Worm (Caenorhabditis elegans) whole organism, L3 larva: ENCODE measurements around the gene B0554.4.

Source experiments
- ama-1 ChIP-seq: fragments of 150-350 bp; optimal IDR thresholded peaks from 2 replicates; lab custom pipeline; 2018
- ceh-28 ChIP-seq: fragments of 150-350 bp; optimal IDR thresholded peaks from 2 replicates; lab custom pipeline; 2014; ENCODE audit warnings: missing biosample characterization, missing genetic modification reagents, missing genetic modification characterization
- ceh-9 ChIP-seq: sonication (generic microtip); optimal IDR thresholded peaks from 2 replicates; lab custom pipeline; 2018; ENCODE audit warnings: missing biosample characterization, missing genetic modification characterization
- eor-1 ChIP-seq, 2 experiments: fragments of 150-350 bp; optimal IDR thresholded peaks; 2 replicates each; lab custom pipeline; 2014 to 2018; ENCODE audit warnings: missing biosample characterization in 2 of 2, missing genetic modification characterization in 2 of 2
- fkh-2 ChIP-seq: fragments of 150-350 bp; optimal IDR thresholded peaks from 2 replicates; lab custom pipeline; 2014; ENCODE audit warnings: missing biosample characterization, missing genetic modification reagents, missing genetic modification characterization
- jun-1 ChIP-seq: fragments of 150-350 bp; optimal IDR thresholded peaks from 2 replicates; lab custom pipeline; 2014; ENCODE audit warnings: missing biosample characterization, missing genetic modification reagents, missing genetic modification characterization
- lin-15B ChIP-seq: fragments of 150-350 bp; optimal IDR thresholded peaks from 2 replicates; lab custom pipeline; 2014; ENCODE audit warnings: missing biosample characterization, missing genetic modification characterization
- mdl-1 ChIP-seq: fragments of 150-350 bp; optimal IDR thresholded peaks from 2 replicates; lab custom pipeline; 2014; ENCODE audit warnings: missing biosample characterization, missing genetic modification characterization
- nfya-1 ChIP-seq: sonication (generic microtip); optimal IDR thresholded peaks from 2 replicates; lab custom pipeline; 2017; ENCODE audit warnings: missing genetic modification characterization, mild to moderate bottlenecking, missing compliant biosample characterization, antibody characterized with exemption, moderate library complexity; ENCODE audit not compliant: insufficient read depth
- nhr-11 ChIP-seq: fragments of 150-350 bp; optimal IDR thresholded peaks from 2 replicates; lab custom pipeline; 2014; ENCODE audit warnings: missing biosample characterization, missing genetic modification characterization
- nhr-23 ChIP-seq: fragments of 150-350 bp; optimal IDR thresholded peaks from 2 replicates; lab custom pipeline; 2014; ENCODE audit warnings: missing biosample characterization, missing genetic modification reagents, missing genetic modification characterization
- nhr-237 ChIP-seq: fragments of 150-350 bp; optimal IDR thresholded peaks from 2 replicates; lab custom pipeline; 2014; ENCODE audit warnings: missing biosample characterization, missing genetic modification characterization
- nhr-67 ChIP-seq: fragments of 150-350 bp; optimal IDR thresholded peaks from 2 replicates; lab custom pipeline; 2014; ENCODE audit warnings: missing biosample characterization, missing genetic modification characterization
- pqm-1 ChIP-seq: fragments of 150-350 bp; optimal IDR thresholded peaks from 2 replicates; lab custom pipeline; 2017; ENCODE audit warnings: missing biosample characterization, missing genetic modification characterization, inconsistent platforms
- sea-2 ChIP-seq: fragments of 150-350 bp; sonication (generic microtip); optimal IDR thresholded peaks from 4 replicates; lab custom pipeline; 2014; ENCODE audit warnings: missing biosample characterization, missing genetic modification reagents, missing genetic modification characterization
- snpc-4 ChIP-seq: fragments of 150-350 bp; optimal IDR thresholded peaks from 2 replicates; lab custom pipeline; 2014; ENCODE audit warnings: missing biosample characterization, missing genetic modification characterization
- zag-1 ChIP-seq: fragments of 150-350 bp; optimal IDR thresholded peaks from 2 replicates; lab custom pipeline; 2014; ENCODE audit warnings: missing biosample characterization, missing genetic modification characterization

B0554.4 gene

DNA sequence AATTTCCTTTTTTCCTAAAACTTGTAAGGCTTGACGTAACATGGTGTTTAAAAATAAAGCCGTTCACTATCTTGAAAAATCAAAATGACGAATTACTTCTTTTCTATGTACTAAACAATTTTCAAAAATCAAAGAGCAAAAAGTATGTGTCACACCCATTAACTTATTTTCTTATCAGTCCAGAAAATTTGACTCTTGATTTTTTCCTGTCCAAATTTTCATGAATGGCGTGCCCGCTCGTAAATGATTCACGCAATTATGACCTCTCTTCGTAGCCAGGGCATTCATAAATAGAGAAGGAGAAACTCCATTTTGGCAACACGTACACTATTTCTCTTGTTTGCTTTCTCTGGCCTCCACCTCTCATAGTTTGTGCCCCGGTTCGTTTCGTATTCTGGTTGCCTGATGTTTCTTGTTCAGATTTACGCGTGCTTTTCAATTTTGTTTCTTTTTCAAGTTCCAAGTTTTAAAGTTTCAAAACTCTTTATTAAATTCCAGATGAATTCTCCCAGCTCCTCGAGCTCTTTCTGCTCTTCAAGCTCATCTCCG lies 48.8 kb downstream of the B0554.4 start, which contains the start of gene nhr-55 (continued):
- TF ChIP-seq lin-15B (tag; lab: Kevin White, UChicago) (no peak), eor-1 (tag; optimal IDR thresholded peaks at IDR 0.05; lab: Kevin White, UChicago) (no peak), pqm-1 (tag; lab: Kevin White, UChicago) (peak; percentile 90), jun-1 (tag; lab: Kevin White, UChicago) (peak; percentile 56)

ce11 chrV:479046-479445 lies 50.1 kb downstream of the B0554.4 start:
- TF ChIP-seq fkh-2 (tag; lab: Kevin White, UChicago) = no peak
- no peak for TF ChIP-seq nhr-11 (tag; lab: Kevin White, UChicago)
- TF ChIP-seq nhr-23 (tag; lab: Kevin White, UChicago) = no peak
- no peak for TF ChIP-seq sea-2 (GFP tag; lab: Kevin White, UChicago)
- TF ChIP-seq mdl-1 (tag; lab: Kevin White, UChicago) = no peak
- TF ChIP-seq ceh-28 (tag; lab: Kevin White, UChicago) = no peak
- TF ChIP-seq ama-1 (lab: Kevin White, UChicago) = no peak
- no peak for TF ChIP-seq nhr-237
- no peak for TF ChIP-seq snpc-4 (tag; lab: Kevin White, UChicago)

DNA sequence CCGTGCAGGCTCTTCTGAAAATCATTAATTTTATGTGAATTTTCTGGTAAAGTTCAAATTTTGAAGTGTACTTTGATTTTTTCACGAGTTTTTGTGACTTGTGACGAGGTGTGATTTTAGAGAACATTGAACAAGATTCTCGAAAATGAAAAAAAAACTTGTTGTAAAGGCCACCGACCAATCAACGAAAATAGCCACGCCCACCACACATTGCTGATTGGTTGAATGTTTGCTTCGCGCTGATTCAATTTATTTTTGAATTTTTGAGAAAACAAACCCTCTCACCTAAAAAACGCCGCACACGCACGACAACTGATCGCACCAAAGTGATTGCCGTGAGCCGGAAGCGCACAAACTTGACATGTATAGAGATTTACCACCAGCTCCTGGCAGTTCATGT lies 53.9 kb downstream of the B0554.4 start:
- TF ChIP-seq nhr-67 (tag; lab: Kevin White, UChicago) (no peak), nfya-1 (tag; lab: Kevin White, UChicago) (peak; percentile 74), ceh-9 (tag; lab: Kevin White, UChicago) (no peak), pqm-1 (tag; lab: Kevin White, UChicago) (peak; percentile 0), nhr-11 (tag; lab: Kevin White, UChicago) (no peak), zag-1 (tag; lab: Kevin White, UChicago) (no peak), sea-2 (GFP tag; lab: Kevin White, UChicago) (no peak)
- TF ChIP-seq, all 47 proteins: peak for 2
